Worm (Caenorhabditis elegans) whole organism, L3 larva: ENCODE measurements around the gene pcp-1.

ENCODE experiments used
- ZK546.5 ChIP-seq: sonication (generic microtip); optimal IDR thresholded peaks from 2 replicates; lab custom pipeline; 2017; ENCODE audit warnings: missing biosample characterization, missing genetic modification characterization
- ama-1 ChIP-seq: fragments of 150-350 bp; optimal IDR thresholded peaks from 2 replicates; lab custom pipeline; 2018
- ceh-28 ChIP-seq: fragments of 150-350 bp; optimal IDR thresholded peaks from 2 replicates; lab custom pipeline; 2014; ENCODE audit warnings: missing biosample characterization, missing genetic modification reagents, missing genetic modification characterization
- ceh-9 ChIP-seq: sonication (generic microtip); optimal IDR thresholded peaks from 2 replicates; lab custom pipeline; 2018; ENCODE audit warnings: missing biosample characterization, missing genetic modification characterization
- daf-12 ChIP-seq: fragments of 150-350 bp; optimal IDR thresholded peaks from 2 replicates; lab custom pipeline; 2014; ENCODE audit warnings: missing biosample characterization, missing genetic modification reagents, missing genetic modification characterization
- egl-27 ChIP-seq: sonication (generic microtip); optimal IDR thresholded peaks from 4 replicates; lab custom pipeline; 2017; ENCODE audit warnings: missing biosample characterization, missing genetic modification reagents, missing genetic modification characterization
- egl-5 ChIP-seq: fragments of 150-350 bp; optimal IDR thresholded peaks from 2 replicates; lab custom pipeline; 2017; ENCODE audit warnings: missing biosample characterization, missing genetic modification reagents, missing genetic modification characterization, inconsistent platforms
- elt-1 ChIP-seq: fragments of 150-350 bp; optimal IDR thresholded peaks from 2 replicates; lab custom pipeline; 2014; ENCODE audit warnings: missing biosample characterization, missing genetic modification characterization
- elt-2 ChIP-seq: sonication (generic microtip); optimal IDR thresholded peaks from 2 replicates; lab custom pipeline; 2016; ENCODE audit warnings: missing genetic modification reagents, mild to moderate bottlenecking, missing genetic modification characterization, missing compliant biosample characterization
- eor-1 ChIP-seq, 2 experiments: fragments of 150-350 bp; optimal IDR thresholded peaks; 2 replicates each; lab custom pipeline; 2014 to 2018; ENCODE audit warnings: missing biosample characterization in 2 of 2, missing genetic modification characterization in 2 of 2
- fkh-10 ChIP-seq: sonication (generic microtip); optimal IDR thresholded peaks from 2 replicates; lab custom pipeline; 2017; ENCODE audit warnings: missing biosample characterization, missing genetic modification reagents, missing genetic modification characterization
- fkh-2 ChIP-seq: fragments of 150-350 bp; optimal IDR thresholded peaks from 2 replicates; lab custom pipeline; 2014; ENCODE audit warnings: missing biosample characterization, missing genetic modification reagents, missing genetic modification characterization
- fos-1 ChIP-seq: fragments of 150-350 bp; optimal IDR thresholded peaks from 2 replicates; lab custom pipeline; 2014; ENCODE audit warnings: missing biosample characterization, missing genetic modification characterization
- hmg-11 ChIP-seq: sonication (generic microtip); optimal IDR thresholded peaks from 2 replicates; lab custom pipeline; 2016; ENCODE audit warnings: missing genetic modification characterization, missing compliant biosample characterization
- jun-1 ChIP-seq: fragments of 150-350 bp; optimal IDR thresholded peaks from 2 replicates; lab custom pipeline; 2014; ENCODE audit warnings: missing biosample characterization, missing genetic modification reagents, missing genetic modification characterization
- lin-15B ChIP-seq: fragments of 150-350 bp; optimal IDR thresholded peaks from 2 replicates; lab custom pipeline; 2014; ENCODE audit warnings: missing biosample characterization, missing genetic modification characterization
- lin-39 ChIP-seq: fragments of 150-350 bp; optimal IDR thresholded peaks from 2 replicates; lab custom pipeline; 2018; ENCODE audit warnings: missing biosample characterization, missing genetic modification reagents, missing genetic modification characterization
- mdl-1 ChIP-seq: fragments of 150-350 bp; optimal IDR thresholded peaks from 2 replicates; lab custom pipeline; 2014; ENCODE audit warnings: missing biosample characterization, missing genetic modification characterization
- mml-1 ChIP-seq: fragments of 150-350 bp; sonication (generic microtip); optimal IDR thresholded peaks from 3 replicates; lab custom pipeline; 2014; ENCODE audit warnings: missing biosample characterization, missing genetic modification characterization
- nfya-1 ChIP-seq: sonication (generic microtip); optimal IDR thresholded peaks from 2 replicates; lab custom pipeline; 2017; ENCODE audit warnings: missing genetic modification characterization, mild to moderate bottlenecking, missing compliant biosample characterization, antibody characterized with exemption, moderate library complexity; ENCODE audit not compliant: insufficient read depth
- nhr-11 ChIP-seq: fragments of 150-350 bp; optimal IDR thresholded peaks from 2 replicates; lab custom pipeline; 2014; ENCODE audit warnings: missing biosample characterization, missing genetic modification characterization
- nhr-12 ChIP-seq: fragments of 150-350 bp; optimal IDR thresholded peaks from 2 replicates; lab custom pipeline; 2014; ENCODE audit warnings: missing biosample characterization, missing genetic modification characterization
- nhr-23 ChIP-seq: fragments of 150-350 bp; optimal IDR thresholded peaks from 2 replicates; lab custom pipeline; 2014; ENCODE audit warnings: missing biosample characterization, missing genetic modification reagents, missing genetic modification characterization
- nhr-25 ChIP-seq: sonication (generic microtip); optimal IDR thresholded peaks from 2 replicates; lab custom pipeline; 2017; ENCODE audit warnings: missing biosample characterization, missing genetic modification characterization
- nhr-28 ChIP-seq: fragments of 150-350 bp; optimal IDR thresholded peaks from 2 replicates; lab custom pipeline; 2014; ENCODE audit warnings: missing biosample characterization, missing genetic modification characterization
- nhr-43 ChIP-seq: sonication (generic microtip); optimal IDR thresholded peaks from 2 replicates; lab custom pipeline; 2016; ENCODE audit warnings: mild to moderate bottlenecking, missing genetic modification characterization, missing compliant biosample characterization; ENCODE audit not compliant: poor library complexity, severe bottlenecking
- nhr-67 ChIP-seq: fragments of 150-350 bp; optimal IDR thresholded peaks from 2 replicates; lab custom pipeline; 2014; ENCODE audit warnings: missing biosample characterization, missing genetic modification characterization
- nhr-76 ChIP-seq: fragments of 150-350 bp; sonication (generic microtip); optimal IDR thresholded peaks from 5 replicates; lab custom pipeline; 2014; ENCODE audit warnings: missing biosample characterization, missing genetic modification characterization
- pha-4 ChIP-seq: fragments of 150-350 bp; optimal IDR thresholded peaks from 2 replicates; lab custom pipeline; 2014; ENCODE audit warnings: missing biosample characterization, missing genetic modification reagents, missing genetic modification characterization
- pqm-1 ChIP-seq: fragments of 150-350 bp; optimal IDR thresholded peaks from 2 replicates; lab custom pipeline; 2017; ENCODE audit warnings: missing biosample characterization, missing genetic modification characterization, inconsistent platforms
- sea-2 ChIP-seq: fragments of 150-350 bp; sonication (generic microtip); optimal IDR thresholded peaks from 4 replicates; lab custom pipeline; 2014; ENCODE audit warnings: missing biosample characterization, missing genetic modification reagents, missing genetic modification characterization
- skn-1 ChIP-seq: fragments of 150-350 bp; optimal IDR thresholded peaks from 2 replicates; lab custom pipeline; 2014; ENCODE audit warnings: missing biosample characterization, missing genetic modification characterization
- unc-39 ChIP-seq: sonication (generic microtip); optimal IDR thresholded peaks from 4 replicates; lab custom pipeline; 2017; ENCODE audit warnings: missing biosample characterization, missing genetic modification characterization
- unc-62 ChIP-seq: fragments of 150-350 bp; sonication (generic microtip); optimal IDR thresholded peaks from 4 replicates; lab custom pipeline; 2014; ENCODE audit warnings: missing biosample characterization, missing genetic modification reagents, missing genetic modification characterization
- zag-1 ChIP-seq: fragments of 150-350 bp; optimal IDR thresholded peaks from 2 replicates; lab custom pipeline; 2014; ENCODE audit warnings: missing biosample characterization, missing genetic modification characterization
- ztf-11 ChIP-seq: fragments of 150-350 bp; optimal IDR thresholded peaks from 2 replicates; lab custom pipeline; 2014; ENCODE audit warnings: missing biosample characterization, missing genetic modification characterization

Gene pcp-1

ce11 chrIII:7719364-7719936, 39.3 kb upstream of the pcp-1 start, which contains the start of gene ncl-1:
TSS of gene ncl-1 (plus strand) at chrIII:7719729.
- TF ChIP-seq nfya-1 = no peak
- TF ChIP-seq nhr-67 = no peak
- TF ChIP-seq ZK546.5 = no peak
- TF ChIP-seq hmg-11 (tag; lab: Kevin White, UChicago) = no peak
- no peak for TF ChIP-seq nhr-28 (tag; lab: Kevin White, UChicago)
- TF ChIP-seq sea-2 (GFP tag; lab: Kevin White, UChicago) = no peak
- TF ChIP-seq fos-1 = no peak
- peak; percentile 57 for TF ChIP-seq pha-4 (tag; lab: Kevin White, UChicago)
- peak; percentile 36 for TF ChIP-seq ama-1 (lab: Kevin White, UChicago)
- TF ChIP-seq pqm-1 = no peak
- no peak for TF ChIP-seq mdl-1 (tag; lab: Kevin White, UChicago)
- no peak for TF ChIP-seq nhr-25

ce11 chrIII:7720861-7721260, 37.8 kb upstream of the pcp-1 start:
- TF ChIP-seq fos-1 (no peak), nhr-25 (no peak), nhr-43 (no peak), lin-39 (tag; lab: Kevin White, UChicago) (peak; percentile 82), pha-4 (tag; lab: Kevin White, UChicago) (peak; percentile 24), ama-1 (lab: Kevin White, UChicago) (peak; percentile 70), fkh-10 (GFP tag; lab: Kevin White, UChicago) (peak; percentile 42), hmg-11 (tag; lab: Kevin White, UChicago) (peak; percentile 1), nhr-11 (tag; lab: Kevin White, UChicago) (peak; percentile 5), mdl-1 (tag; lab: Kevin White, UChicago) (peak; percentile 20), jun-1 (tag; lab: Kevin White, UChicago) (no peak), lin-15B (tag; lab: Kevin White, UChicago) (peak; percentile 33), fkh-2 (tag; lab: Kevin White, UChicago) (no peak), elt-1 (peak; percentile 2), nfya-1 (peak; percentile 99), egl-5 (tag; lab: Kevin White, UChicago) (no peak)

ce11 chrIII:7721513-7721912, 37.2 kb upstream of the pcp-1 start:
- TF ChIP-seq lin-39 (tag; lab: Kevin White, UChicago) (peak; percentile 34), ama-1 (lab: Kevin White, UChicago) (peak; percentile 60), mdl-1 (tag; lab: Kevin White, UChicago) (no peak), egl-5 (tag; lab: Kevin White, UChicago) (peak; percentile 20)
- TF ChIP-seq, all 47 proteins: peak for 3

ce11 chrIII:7722411-7722810, 36.3 kb upstream of the pcp-1 start:
- no peak for TF ChIP-seq nhr-28 (tag; lab: Kevin White, UChicago)
- TF ChIP-seq nfya-1 = peak; percentile 0
- TF ChIP-seq ceh-28 (tag; lab: Kevin White, UChicago) = no peak
- no peak for TF ChIP-seq elt-2 (tag; lab: Kevin White, UChicago)
- TF ChIP-seq daf-12 (tag; lab: Kevin White, UChicago) = no peak
- TF ChIP-seq nhr-23 (tag; lab: Kevin White, UChicago) = no peak
- no peak for TF ChIP-seq eor-1 (tag; optimal IDR thresholded peaks at IDR 0.05; lab: Kevin White, UChicago)
- TF ChIP-seq hmg-11 (tag; lab: Kevin White, UChicago) = no peak

- TF ChIP-seq hmg-11 (tag; lab: Kevin White, UChicago) (peak; percentile 13), nfya-1 (peak; percentile 37), nhr-67 (no peak), lin-39 (tag; lab: Kevin White, UChicago) (peak; percentile 26), nhr-11 (tag; lab: Kevin White, UChicago) (no peak), fkh-10 (GFP tag; lab: Kevin White, UChicago) (peak; percentile 11)
- TF ChIP-seq, all 47 proteins: peak for 4
Measured at ce11 chrIII:7722999-7723398, 35.7 kb upstream of the pcp-1 start.

- TF ChIP-seq nhr-23 (tag; lab: Kevin White, UChicago) (no peak), egl-5 (tag; lab: Kevin White, UChicago) (peak; percentile 60), fos-1 (no peak), nhr-43 (no peak), zag-1 (tag; lab: Kevin White, UChicago) (no peak), unc-39 (no peak), nhr-28 (tag; lab: Kevin White, UChicago) (no peak), lin-39 (tag; lab: Kevin White, UChicago) (peak; percentile 11), elt-2 (tag; lab: Kevin White, UChicago) (no peak), ceh-9 (tag; lab: Kevin White, UChicago) (no peak), unc-62 (no peak), pqm-1 (no peak), ztf-11 (tag; lab: Kevin White, UChicago) (no peak), nhr-11 (tag; lab: Kevin White, UChicago) (no peak), hmg-11 (tag; lab: Kevin White, UChicago) (peak; percentile 62), fkh-10 (GFP tag; lab: Kevin White, UChicago) (peak; percentile 18), eor-1 (tag; optimal IDR thresholded peaks at IDR 0.05; lab: Kevin White, UChicago) (no peak), lin-15B (tag; lab: Kevin White, UChicago) (no peak), skn-1 (no peak), nhr-76 (no peak), elt-1 (no peak), egl-27 (tag; lab: Kevin White, UChicago) (no peak), mml-1 (tag; lab: Kevin White, UChicago) (no peak), ceh-28 (tag; lab: Kevin White, UChicago) (peak; percentile 31), nhr-12 (tag; lab: Kevin White, UChicago) (no peak), mdl-1 (tag; lab: Kevin White, UChicago) (no peak)
Measured at ce11 chrIII:7723412-7724068, 35.2 kb upstream of the pcp-1 start.
